Worm (Caenorhabditis elegans) whole organism, L4 larva: Measurements from ENCODE around the gene ccpp-6.

Experiments used
- F26F4.8 ChIP-seq: fragments of 200-800 bp; sonication (Bioruptor generic); conservative IDR thresholded peaks from 2 replicates; pipeline ENCODE4 v1.3.6; 2022; ENCODE audit warnings: missing genetic modification characterization, missing compliant biosample characterization
- Y5F2A.4 ChIP-seq: fragments of 200-800 bp; sonication (Bioruptor generic); optimal IDR thresholded peaks from 2 replicates; lab custom pipeline; 2018; ENCODE audit warnings: mild to moderate bottlenecking, missing genetic modification characterization, missing compliant biosample characterization
- ZK546.5 ChIP-seq, 2 experiments: sonication (generic microtip); optimal IDR thresholded peaks; 2 replicates each; lab custom pipeline; 2017; ENCODE audit warnings: missing biosample characterization in 2 of 2, missing genetic modification characterization in 2 of 2
- ceh-82 ChIP-seq: sonication (generic microtip); optimal IDR thresholded peaks from 2 replicates; lab custom pipeline; 2017; ENCODE audit warnings: missing biosample characterization, missing genetic modification characterization
- egl-27 ChIP-seq: sonication (generic microtip); optimal IDR thresholded peaks from 3 replicates; lab custom pipeline; 2017; ENCODE audit warnings: missing biosample characterization, missing genetic modification reagents, missing genetic modification characterization
- hmg-1.1 ChIP-seq: fragments of 200-800 bp; sonication (Bioruptor generic); IDR thresholded peaks from 2 replicates; pipeline ENCODE4 v1.3.6; 2022; ENCODE audit warnings: missing genetic modification reagents, missing genetic modification characterization, missing compliant biosample characterization
- lin-13 ChIP-seq: fragments of 150-350 bp; optimal IDR thresholded peaks from 2 replicates; lab custom pipeline; 2014; ENCODE audit warnings: missing biosample characterization, missing genetic modification reagents, missing genetic modification characterization
- mdl-1 ChIP-seq, 2 experiments: fragments of 150-350 bp in 1 of 2; sonication (generic microtip) in 1 of 2; optimal IDR thresholded peaks; 2 replicates each; lab custom pipeline; 2014 to 2017; ENCODE audit warnings: missing biosample characterization in 2 of 2, missing genetic modification characterization in 2 of 2
- nhr-25 ChIP-seq: sonication (generic microtip); optimal IDR thresholded peaks from 2 replicates; lab custom pipeline; 2017; ENCODE audit warnings: missing genetic modification characterization, mild to moderate bottlenecking, missing compliant biosample characterization, antibody characterized with exemption, moderate library complexity, borderline replicate concordance; ENCODE audit not compliant: insufficient read depth
- zip-2 ChIP-seq: fragments of 150-350 bp; optimal IDR thresholded peaks from 2 replicates; lab custom pipeline; 2014; ENCODE audit warnings: missing biosample characterization, missing genetic modification characterization

DNA sequence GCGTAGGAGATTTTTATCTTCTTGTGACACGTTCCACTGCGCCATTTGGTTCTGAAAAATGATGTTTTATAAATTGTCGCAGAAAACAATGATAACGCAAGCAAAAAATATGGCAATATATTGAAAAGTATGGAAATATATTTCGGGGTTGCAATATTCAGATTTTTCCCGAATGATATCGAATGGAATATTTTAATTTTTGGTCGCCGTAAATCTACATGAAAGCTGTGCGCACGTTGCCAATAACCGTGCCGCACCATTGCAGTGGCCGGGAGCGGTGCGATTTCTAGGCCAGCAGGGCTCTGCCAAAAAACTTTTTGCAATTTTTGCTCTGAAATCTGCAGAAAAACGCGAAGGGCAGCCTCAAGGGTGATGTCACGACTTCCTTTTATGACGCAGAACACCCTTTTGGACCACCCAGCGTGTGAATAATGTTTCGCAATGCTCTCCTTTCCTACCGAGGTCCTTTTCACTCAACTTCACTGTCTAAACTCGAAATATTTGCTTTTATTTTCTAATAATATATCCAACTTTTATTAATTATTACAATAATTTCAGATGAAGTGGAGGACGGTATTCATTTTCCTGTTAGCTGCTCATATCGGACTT, 28.9 kb downstream of the ccpp-6 start, which contains the start of the genes F09E5.11 and bmy-1:
- TF ChIP-seq hmg-1.1 (GFP tag; lab: Robert Waterston, UW): peak; percentile 72
- TF ChIP-seq egl-27 (tag; lab: Kevin White, UChicago): no peak
- TF ChIP-seq ZK546.5 (tag; optimal IDR thresholded peaks at IDR 0.05; lab: Kevin White, UChicago): no peak
- TF ChIP-seq F26F4.8 (GFP tag; lab: Robert Waterston, UW): no peak
- TF ChIP-seq Y5F2A.4 (GFP tag; lab: Kevin White, UChicago): no peak
- peak; percentile 2 for TF ChIP-seq nhr-25 (tag; lab: Kevin White, UChicago)
- no peak for TF ChIP-seq ceh-82 (tag; lab: Kevin White, UChicago)
- peak in 1 of 2 experiments; percentile 36 for TF ChIP-seq mdl-1 (tag; optimal IDR thresholded peaks at IDR 0.05; lab: Kevin White, UChicago)
- no peak for TF ChIP-seq zip-2 (tag; lab: Kevin White, UChicago)
- TF ChIP-seq lin-13 (GFP tag; lab: Kevin White, UChicago): peak; percentile 79
